Fruit fly (Drosophila melanogaster) S2 (cell line): ENCODE results near the gene krz.

Experiments
- CG8478 ChIP-seq: fragments of >200 bp; optimal IDR thresholded peaks from 2 replicates; lab custom pipeline; 2018
- CTCF ChIP-seq, 2 experiments: fragments of >200 bp; optimal IDR thresholded peaks; 2 replicates each; lab custom pipeline; 2018

krz gene

dm6 chr3R:32051782-32052503, at the start of gene krz, which contains the start of gene mod:
Gene krz, minus strand, starts transcription at chr3R:32051993.
Gene mod, plus strand, starts transcription at chr3R:32052060.
- TF ChIP-seq CTCF (optimal IDR thresholded peaks at IDR 0.05; lab: Kevin White, UChicago) (no peak), CG8478 (no peak)

dm6 chr3R:32068110-32068685, 16.4 kb upstream of the krz start, which contains the start of gene Map205:
Gene Map205, minus strand, starts transcription at chr3R:32068441.
- TF ChIP-seq CTCF (optimal IDR thresholded peaks at IDR 0.05; lab: Kevin White, UChicago) (peak; percentile 3 to 19), CG8478 (no peak)

dm6 chr3R:32060214-32060613, 8.4 kb upstream of the krz start:
- no peak for TF ChIP-seq CG8478
- TF ChIP-seq CTCF (optimal IDR thresholded peaks at IDR 0.05; lab: Kevin White, UChicago) = no peak

- no peak for TF ChIP-seq CTCF (optimal IDR thresholded peaks at IDR 0.05; lab: Kevin White, UChicago)
- TF ChIP-seq CG8478 = no peak
Measured at dm6 chr3R:32052504-32052815, 667 bp upstream of the krz start.

dm6 chr3R:32050685-32051084, 1.1 kb downstream of the krz start:
- TF ChIP-seq CTCF (optimal IDR thresholded peaks at IDR 0.05; lab: Kevin White, UChicago) (no peak), CG8478 (no peak)

dm6 chr3R:32046658-32047057, 5.1 kb downstream of the krz start:
- TF ChIP-seq CTCF (optimal IDR thresholded peaks at IDR 0.05; lab: Kevin White, UChicago) (no peak), CG8478 (no peak)

- TF ChIP-seq CG8478 (no peak), CTCF (optimal IDR thresholded peaks at IDR 0.05; lab: Kevin White, UChicago) (no peak)
Measured at dm6 chr3R:32043778-32044177, 8.0 kb downstream of the krz start.

dm6 chr3R:32038030-32038429, 13.8 kb downstream of the krz start, which contains the start of gene Pos:
Gene Pos, plus strand, starts transcription at chr3R:32038330.
- TF ChIP-seq CTCF (optimal IDR thresholded peaks at IDR 0.05; lab: Kevin White, UChicago) (no peak), CG8478 (no peak)

- TF ChIP-seq CG8478 (no peak), CTCF (optimal IDR thresholded peaks at IDR 0.05; lab: Kevin White, UChicago) (no peak)
Measured at dm6 chr3R:32032885-32033284, 18.9 kb downstream of the krz start.

dm6 chr3R:32029134-32029533, 22.7 kb downstream of the krz start:
- no peak for TF ChIP-seq CG8478
- no peak for TF ChIP-seq CTCF (optimal IDR thresholded peaks at IDR 0.05; lab: Kevin White, UChicago)

- TF ChIP-seq CTCF (optimal IDR thresholded peaks at IDR 0.05; lab: Kevin White, UChicago) (no peak), CG8478 (no peak)
Measured at dm6 chr3R:32022088-32022487, 29.7 kb downstream of the krz start.

- TF ChIP-seq CTCF (optimal IDR thresholded peaks at IDR 0.05; lab: Kevin White, UChicago) (no peak), CG8478 (no peak)
Measured at dm6 chr3R:32015400-32016215, 36.2 kb downstream of the krz start, which contains the start of gene heph. Gene heph, minus strand, starts transcription at chr3R:32015520.

dm6 chr3R:32006330-32006729, 45.5 kb downstream of the krz start:
- TF ChIP-seq CTCF (optimal IDR thresholded peaks at IDR 0.05; lab: Kevin White, UChicago) (peak; percentile 57 to 59), CG8478 (no peak)
